Worm (Caenorhabditis elegans) whole organism, L4 larva: ENCODE measurements around the gene mls-2.

ENCODE experiments used
- duxl-1 ChIP-seq: sonication (generic microtip); optimal IDR thresholded peaks from 2 replicates; lab custom pipeline; 2016; ENCODE audit warnings: mild to moderate bottlenecking, missing genetic modification characterization, moderate library complexity, missing compliant biosample characterization; ENCODE audit not compliant: poor library complexity
- dve-1 ChIP-seq: sonication (generic microtip); optimal IDR thresholded peaks from 2 replicates; lab custom pipeline; 2017; ENCODE audit warnings: antibody characterized with exemption, mild to moderate bottlenecking, missing genetic modification characterization, missing compliant biosample characterization; ENCODE audit not compliant: insufficient read depth
- hlh-30 ChIP-seq: sonication (generic microtip); optimal IDR thresholded peaks from 2 replicates; lab custom pipeline; 2017; ENCODE audit warnings: antibody characterized with exemption, mild to moderate bottlenecking, missing genetic modification characterization, missing compliant biosample characterization; ENCODE audit not compliant: insufficient read depth
- nhr-77 ChIP-seq: fragments of 150-350 bp; optimal IDR thresholded peaks from 2 replicates; lab custom pipeline; 2014; ENCODE audit warnings: missing biosample characterization, missing genetic modification characterization

ce11 chrX:4794062-4794461 lies 32.6 kb upstream of the mls-2 start:
- peak; percentile 63 for TF ChIP-seq hlh-30 (tag; lab: Kevin White, UChicago)
- no peak for TF ChIP-seq duxl-1 (tag; lab: Kevin White, UChicago)
- TF ChIP-seq dve-1 (tag; lab: Kevin White, UChicago): peak; percentile 95
- peak; percentile 71 for TF ChIP-seq nhr-77
